Fruit fly (Drosophila melanogaster) Kc167 (cell line): ENCODE measurements around the gene CG33099.

Experiments used
- Myc ChIP-seq: fragments of >200 bp; optimal IDR thresholded peaks from 2 replicates; lab custom pipeline; 2017; ENCODE audit warnings: missing external identifiers
- Sin3A ChIP-seq: fragments of >200 bp; optimal IDR thresholded peaks from 2 replicates; lab custom pipeline; 2018; ENCODE audit warnings: missing external identifiers
- h ChIP-seq: fragments of >200 bp; optimal IDR thresholded peaks from 3 replicates; lab custom pipeline; 2018; ENCODE audit warnings: missing external identifiers
- insv ChIP-seq: fragments of >200 bp; optimal IDR thresholded peaks from 3 replicates; lab custom pipeline; 2018; ENCODE audit warnings: missing external identifiers
- ttk ChIP-seq: sonication (Bioruptor generic); optimal IDR thresholded peaks from 2 replicates; lab custom pipeline; 2017; ENCODE audit warnings: missing external identifiers

dm6 chr3R:22492767-22493166 lies 37.6 kb downstream of the CG33099 start, which contains the start of gene tHMG2:
- TF ChIP-seq Myc (lab: Kevin White, UChicago), result no peak
- TF ChIP-seq ttk (lab: Kevin White, UChicago), result no peak
- TF ChIP-seq insv (lab: Kevin White, UChicago), result no peak
- TF ChIP-seq Sin3A (lab: Kevin White, UChicago), result no peak
- no peak for TF ChIP-seq h (lab: Kevin White, UChicago)
